Worm (Caenorhabditis elegans): ENCODE measurements around the gene nlp-2.

- no peak for TF ChIP-seq dve-1 (tag; optimal IDR thresholded peaks at IDR 0.05)
- no peak for TF ChIP-seq tbx-2 (tag; optimal IDR thresholded peaks at IDR 0.05)
- no peak for TF ChIP-seq elt-2 (tag; optimal IDR thresholded peaks at IDR 0.05)
- no peak for TF ChIP-seq gmeb-2 (tag; optimal IDR thresholded peaks at IDR 0.05)
- TF ChIP-seq rnt-1 (tag; optimal IDR thresholded peaks at IDR 0.05), result no peak
- no peak for TF ChIP-seq hlh-8 (tag; optimal IDR thresholded peaks at IDR 0.05)
- TF ChIP-seq ceh-19 (GFP tag; optimal IDR thresholded peaks at IDR 0.05), result no peak
- TF ChIP-seq fkh-10 (GFP tag; optimal IDR thresholded peaks at IDR 0.05), result no peak
- TF ChIP-seq unc-55 (GFP tag; optimal IDR thresholded peaks at IDR 0.05), result no peak
- TF ChIP-seq mec-3 (tag; optimal IDR thresholded peaks at IDR 0.05; ENCODE audit: borderline replicate concordance), result no peak
- TF ChIP-seq ceh-14 (tag; optimal IDR thresholded peaks at IDR 0.05), result no peak
- no peak for TF ChIP-seq ahr-1 (tag; optimal IDR thresholded peaks at IDR 0.05)
- TF ChIP-seq T23F11.4 (GFP tag; optimal IDR thresholded peaks at IDR 0.05), result no peak
- no peak for TF ChIP-seq nhr-11 (tag; optimal IDR thresholded peaks at IDR 0.05)
Measured at ce11 chrX:2341989-2342388, 2.6 kb downstream of the nlp-2 start, which contains the start of gene nlp-22.

Measured in whole organism, late embryonic.